Worm (Caenorhabditis elegans) whole organism, young adult: ENCODE data around the gene F49H12.3.

Source experiments
- C06A6.2 ChIP-seq: fragments of 200-800 bp; sonication (Bioruptor generic); conservative IDR thresholded peaks from 2 replicates; pipeline ENCODE4 v1.3.6; 2022; ENCODE audit warnings: missing genetic modification characterization, missing compliant biosample characterization
- C17E4.6 ChIP-seq: fragments of 200-800 bp; sonication (Bioruptor generic); IDR thresholded peaks from 2 replicates; pipeline ENCODE4 v1.3.6; 2022; ENCODE audit warnings: missing genetic modification reagents, missing genetic modification characterization, missing compliant biosample characterization
- D2030.7 ChIP-seq: fragments of 200-800 bp; sonication (Bioruptor generic); IDR thresholded peaks from 2 replicates; pipeline ENCODE4 v1.3.6; 2022; ENCODE audit warnings: missing genetic modification reagents, missing genetic modification characterization, missing compliant biosample characterization
- F57A8.1 ChIP-seq: fragments of 200-800 bp; sonication (Bioruptor generic); optimal IDR thresholded peaks from 2 replicates; lab custom pipeline; 2018; ENCODE audit warnings: mild to moderate bottlenecking, missing genetic modification characterization, moderate library complexity, missing compliant biosample characterization
- F57C9.4 ChIP-seq: sonication (generic microtip); optimal IDR thresholded peaks from 2 replicates; lab custom pipeline; 2017; ENCODE audit warnings: mild to moderate bottlenecking, missing genetic modification characterization, missing compliant biosample characterization
- T07F8.4 ChIP-seq: sonication (generic microtip); optimal IDR thresholded peaks from 2 replicates; lab custom pipeline; 2016; ENCODE audit warnings: mild to moderate bottlenecking, missing genetic modification characterization, moderate library complexity, missing compliant biosample characterization
- T26A5.8 ChIP-seq: sonication (generic microtip); optimal IDR thresholded peaks from 2 replicates; lab custom pipeline; 2016; ENCODE audit warnings: missing genetic modification characterization, missing compliant biosample characterization
- Y56A3A.18 ChIP-seq: fragments of 200-800 bp; sonication (Bioruptor generic); IDR thresholded peaks from 2 replicates; pipeline ENCODE4 v1.3.6; 2022; ENCODE audit warnings: missing genetic modification reagents, missing genetic modification characterization, missing compliant biosample characterization
- atf-7 ChIP-seq: sonication (generic microtip); optimal IDR thresholded peaks from 2 replicates; lab custom pipeline; 2017; ENCODE audit warnings: mild to moderate bottlenecking, missing genetic modification characterization, missing compliant biosample characterization
- athp-1 ChIP-seq: sonication (generic microtip); optimal IDR thresholded peaks from 2 replicates; lab custom pipeline; 2017; ENCODE audit warnings: mild to moderate bottlenecking, missing genetic modification characterization, missing compliant biosample characterization
- attf-3 ChIP-seq: fragments of 200-800 bp; sonication (Bioruptor generic); conservative IDR thresholded peaks from 2 replicates; pipeline ENCODE4 v1.3.6; 2022; ENCODE audit warnings: missing genetic modification reagents, missing genetic modification characterization, missing compliant biosample characterization
- attf-6 ChIP-seq: fragments of 200-800 bp; sonication (Bioruptor generic); IDR thresholded peaks from 2 replicates; pipeline ENCODE4 v1.3.6; 2022; ENCODE audit warnings: missing genetic modification reagents, missing genetic modification characterization, missing compliant biosample characterization
- ceh-40 ChIP-seq: fragments of 200-800 bp; sonication (Bioruptor generic); IDR thresholded peaks from 2 replicates; pipeline ENCODE4 v1.3.6; 2022; ENCODE audit warnings: missing genetic modification characterization, missing compliant biosample characterization
- ceh-58 ChIP-seq: fragments of 200-800 bp; sonication (Bioruptor generic); IDR thresholded peaks from 2 replicates; pipeline ENCODE4 v1.3.6; 2022; ENCODE audit warnings: missing genetic modification characterization, missing compliant biosample characterization
- die-1 ChIP-seq: sonication (generic microtip); optimal IDR thresholded peaks from 2 replicates; lab custom pipeline; 2016; ENCODE audit warnings: missing genotype, mild to moderate bottlenecking, missing genetic modification characterization, missing compliant biosample characterization
- dox-1 ChIP-seq: fragments of 200-800 bp; sonication (Bioruptor generic); IDR thresholded peaks from 2 replicates; pipeline ENCODE4 v1.3.6; 2022; ENCODE audit warnings: missing genetic modification reagents, missing genetic modification characterization, missing compliant biosample characterization
- dpff-1 ChIP-seq: sonication (generic microtip); optimal IDR thresholded peaks from 2 replicates; lab custom pipeline; 2017; ENCODE audit warnings: mild to moderate bottlenecking, missing genetic modification characterization, missing compliant biosample characterization
- dpl-1 ChIP-seq: fragments of 150-350 bp; optimal IDR thresholded peaks from 2 replicates; lab custom pipeline; 2014; ENCODE audit warnings: missing biosample characterization, missing genetic modification reagents, missing genetic modification characterization
- egrh-3 ChIP-seq: fragments of 200-800 bp; sonication (Bioruptor generic); IDR thresholded peaks from 2 replicates; pipeline ENCODE4 v1.3.6; 2022; ENCODE audit warnings: missing genetic modification reagents, missing genetic modification characterization, missing compliant biosample characterization
- hlh-12 ChIP-seq: sonication (generic microtip); optimal IDR thresholded peaks from 2 replicates; lab custom pipeline; 2016; ENCODE audit warnings: missing genetic modification characterization, missing compliant biosample characterization
- hlh-26 ChIP-seq: fragments of 200-800 bp; sonication (Bioruptor generic); conservative IDR thresholded peaks from 2 replicates; pipeline ENCODE4 v1.3.6; 2022; ENCODE audit warnings: missing genetic modification reagents, missing genetic modification characterization, missing compliant biosample characterization
- hrde-1 ChIP-seq: sonication (generic microtip); optimal IDR thresholded peaks from 2 replicates; lab custom pipeline; 2016; ENCODE audit warnings: missing genetic modification characterization, mild to moderate bottlenecking, missing compliant biosample characterization, moderate library complexity, missing genotype, missing genetic modification reagents, borderline replicate concordance
- let-607 ChIP-seq, 2 experiments: fragments of 200-800 bp in 1 of 2; sonication (Bioruptor generic) in 1 of 2; sonication (generic microtip) in 1 of 2; optimal IDR thresholded peaks; 2 replicates each; lab custom pipeline; 2016 to 2018; ENCODE audit warnings: mild to moderate bottlenecking in 2 of 2, missing compliant biosample characterization in 2 of 2, missing genetic modification characterization in 2 of 2, moderate library complexity in 2 of 2, missing genotype in 1 of 2
- lin-26 ChIP-seq: fragments of 200-800 bp; sonication (Bioruptor generic); IDR thresholded peaks from 2 replicates; pipeline ENCODE4 v1.3.6; 2022; ENCODE audit warnings: missing genetic modification reagents, missing genetic modification characterization, missing compliant biosample characterization
- lin-40 ChIP-seq: sonication (generic microtip); optimal IDR thresholded peaks from 2 replicates; lab custom pipeline; 2016; ENCODE audit warnings: missing genetic modification characterization, mild to moderate bottlenecking, missing compliant biosample characterization, missing genotype, missing genetic modification reagents
- lir-1 ChIP-seq: fragments of 200-800 bp; sonication (Bioruptor generic); conservative IDR thresholded peaks from 2 replicates; pipeline ENCODE4 v1.3.6; 2022; ENCODE audit warnings: missing genetic modification reagents, missing genetic modification characterization, missing compliant biosample characterization
- madf-10 ChIP-seq: sonication (generic microtip); optimal IDR thresholded peaks from 2 replicates; lab custom pipeline; 2016; ENCODE audit warnings: mild to moderate bottlenecking, missing genetic modification characterization, missing compliant biosample characterization
- madf-3 ChIP-seq: fragments of 200-800 bp; sonication (Bioruptor generic); IDR thresholded peaks from 2 replicates; pipeline ENCODE4 v1.3.6; 2022; ENCODE audit warnings: missing genetic modification reagents, missing genetic modification characterization, missing compliant biosample characterization
- madf-6 ChIP-seq: fragments of 200-800 bp; sonication (Bioruptor generic); IDR thresholded peaks from 2 replicates; pipeline ENCODE4 v1.3.6; 2022; ENCODE audit warnings: missing genetic modification reagents, missing genetic modification characterization, missing compliant biosample characterization
- mes-4 ChIP-seq: sonication (generic microtip); optimal IDR thresholded peaks from 2 replicates; lab custom pipeline; 2016; ENCODE audit warnings: missing genotype, missing genetic modification characterization, missing compliant biosample characterization
- nfyb-1 ChIP-seq: fragments of 200-800 bp; sonication (Bioruptor generic); IDR thresholded peaks from 2 replicates; pipeline ENCODE4 v1.3.6; 2022; ENCODE audit warnings: missing genetic modification reagents, missing genetic modification characterization, missing compliant biosample characterization
- pbrm-1 ChIP-seq: fragments of 200-800 bp; sonication (Bioruptor generic); IDR thresholded peaks from 2 replicates; pipeline ENCODE4 v1.3.6; 2022; ENCODE audit warnings: missing genetic modification reagents, missing genetic modification characterization, missing compliant biosample characterization
- sea-2 ChIP-seq: fragments of 200-800 bp; sonication (Bioruptor generic); IDR thresholded peaks from 2 replicates; pipeline ENCODE4 v1.3.6; 2022; ENCODE audit warnings: missing genetic modification characterization, missing compliant biosample characterization
- snpc-3.4 ChIP-seq: sonication (generic microtip); optimal IDR thresholded peaks from 2 replicates; lab custom pipeline; 2017; ENCODE audit warnings: missing genetic modification characterization, mild to moderate bottlenecking, missing compliant biosample characterization, antibody characterized with exemption, moderate library complexity, missing genotype, missing genetic modification reagents
- ztf-18 ChIP-seq: sonication (generic microtip); optimal IDR thresholded peaks from 2 replicates; lab custom pipeline; 2016; ENCODE audit warnings: missing genotype, mild to moderate bottlenecking, missing genetic modification characterization, missing compliant biosample characterization
- ztf-28 ChIP-seq: fragments of 200-800 bp; sonication (Bioruptor generic); IDR thresholded peaks from 2 replicates; pipeline ENCODE4 v1.3.6; 2022; ENCODE audit warnings: missing genetic modification reagents, missing genetic modification characterization, missing compliant biosample characterization

The F49H12.3 gene

DNA sequence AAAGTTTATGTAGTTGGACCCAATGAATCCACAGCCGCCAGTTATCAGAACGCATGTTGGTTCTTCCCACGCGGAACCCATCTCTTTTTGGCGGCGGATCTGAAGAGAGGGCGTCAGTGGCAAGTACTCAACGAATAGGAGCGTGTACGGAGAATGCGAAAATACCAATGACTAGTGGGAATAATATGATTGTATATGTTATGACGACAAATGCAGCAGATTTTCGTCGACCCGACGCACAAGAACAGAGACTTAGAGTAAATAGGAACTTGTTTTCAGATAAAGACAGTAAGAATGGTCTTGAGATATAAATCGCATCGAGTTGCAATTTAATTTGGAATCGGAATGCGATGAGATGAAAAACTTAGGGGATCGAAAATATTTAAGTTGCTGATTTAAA is 28.8 kb downstream of the F49H12.3 start, which contains the start of gene bus-5 (continued):
- TF ChIP-seq hrde-1 = no peak

ce11 chrX:2114171-2114570 is 30.0 kb downstream of the F49H12.3 start:
- TF ChIP-seq hrde-1 (no peak), attf-6 (GFP tag; lab: Robert Waterston, UW) (no peak), C17E4.6 (GFP tag; lab: Robert Waterston, UW) (no peak), mes-4 (tag; lab: Kevin White, UChicago) (no peak), hlh-26 (GFP tag; lab: Robert Waterston, UW) (no peak), sea-2 (no peak), lir-1 (GFP tag; lab: Robert Waterston, UW) (no peak), atf-7 (no peak), let-607 (tag; optimal IDR thresholded peaks at IDR 0.05; lab: Kevin White, UChicago) (no peak), T07F8.4 (no peak), madf-6 (GFP tag; lab: Robert Waterston, UW) (no peak)

DNA sequence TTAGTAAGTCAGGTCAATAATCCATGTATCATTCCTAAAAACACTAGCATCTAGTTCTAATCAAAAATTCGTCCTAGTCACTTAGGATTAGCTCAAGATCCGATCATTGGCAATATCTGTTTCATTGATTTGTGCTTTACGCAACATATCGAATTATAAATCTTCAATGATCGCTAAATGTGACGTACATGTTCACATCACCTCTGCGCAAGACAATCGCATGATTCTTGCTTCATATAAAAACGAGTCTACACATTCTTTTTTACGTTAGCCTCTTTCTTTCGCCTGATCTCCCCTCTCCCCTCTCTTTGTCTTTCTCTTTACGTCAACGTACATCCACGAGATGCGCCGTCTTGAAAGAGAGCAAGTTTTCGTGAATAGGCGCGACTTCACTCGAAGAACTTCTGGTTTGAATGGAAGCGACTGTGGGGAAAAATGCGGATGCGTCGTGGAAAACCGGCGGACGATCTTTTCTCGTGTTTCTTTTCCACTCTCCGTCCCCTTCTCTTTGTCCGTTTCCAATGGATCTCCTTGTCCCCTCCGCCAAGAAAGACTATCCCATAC is 32.2 kb downstream of the F49H12.3 start:
- TF ChIP-seq snpc-3.4 (no peak), Y56A3A.18 (GFP tag; lab: Robert Waterston, UW) (no peak), dpff-1 (no peak), dox-1 (GFP tag; lab: Robert Waterston, UW) (peak; percentile 47; the same call in 1 of the 2 replicates), madf-3 (GFP tag; lab: Robert Waterston, UW) (no peak), F57A8.1 (GFP tag; lab: Kevin White, UChicago) (no peak), madf-10 (tag; lab: Kevin White, UChicago) (no peak), ceh-58 (GFP tag; lab: Robert Waterston, UW) (0 out of 2 replicates have a peak, but pooled peaks have one; percentile 40), ceh-40 (GFP tag; lab: Robert Waterston, UW) (no peak), T26A5.8 (tag; lab: Kevin White, UChicago) (no peak)
- TF ChIP-seq, all 124 proteins: peak for 2

DNA sequence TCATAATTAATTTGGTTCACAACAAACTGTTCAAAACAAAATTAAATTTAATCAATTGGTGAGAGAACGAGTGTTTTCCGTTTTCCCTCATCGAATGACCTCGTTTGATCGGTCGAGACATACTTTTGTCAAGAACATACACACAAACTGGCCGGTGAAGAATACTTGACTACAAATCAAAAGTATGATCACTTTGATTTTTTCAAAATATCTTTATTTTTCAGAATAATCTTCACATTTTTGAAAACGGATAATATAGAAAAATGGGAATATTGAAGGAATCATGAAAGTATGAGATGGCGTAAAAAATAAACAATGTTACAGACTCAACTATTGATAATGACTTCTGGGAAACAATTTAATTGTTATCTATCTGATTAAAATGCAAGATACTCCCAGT is 34.0 kb downstream of the F49H12.3 start, which contains the start of gene swip-10:
Gene swip-10 (minus strand): TSS at position 101 of the 400 bp plus-strand sequence.
- TF ChIP-seq lin-40 (tag; lab: Kevin White, UChicago) = no peak
- no peak for TF ChIP-seq dpl-1 (GFP tag; lab: Kevin White, UChicago)
- no peak for TF ChIP-seq die-1 (tag; lab: Kevin White, UChicago)
- no peak for TF ChIP-seq D2030.7 (GFP tag; lab: Robert Waterston, UW)
- no peak for TF ChIP-seq attf-3
- no peak for TF ChIP-seq hlh-12 (tag; lab: Kevin White, UChicago)
- TF ChIP-seq ztf-18 (tag; lab: Kevin White, UChicago) = no peak
- no peak for TF ChIP-seq egrh-3 (GFP tag; lab: Robert Waterston, UW)
- no peak for TF ChIP-seq hlh-26 (GFP tag; lab: Robert Waterston, UW)
- no peak for TF ChIP-seq C06A6.2 (GFP tag; lab: Robert Waterston, UW)
- TF ChIP-seq athp-1 = no peak
- TF ChIP-seq pbrm-1 (GFP tag; lab: Robert Waterston, UW) = no peak

ce11 chrX:2120961-2121360 is 36.8 kb downstream of the F49H12.3 start, which contains the start of gene gpa-5:
TSS of gene gpa-5 (minus strand) at chrX:2121061.
- TF ChIP-seq egrh-3 (GFP tag; lab: Robert Waterston, UW) = no peak
- no peak for TF ChIP-seq nfyb-1 (GFP tag; lab: Robert Waterston, UW)
- no peak for TF ChIP-seq atf-7
- no peak for TF ChIP-seq ztf-28 (GFP tag; lab: Robert Waterston, UW)
- no peak for TF ChIP-seq F57A8.1 (GFP tag; lab: Kevin White, UChicago)
- no peak for TF ChIP-seq lin-26 (GFP tag; lab: Robert Waterston, UW)
- TF ChIP-seq lin-40 (tag; lab: Kevin White, UChicago) = no peak
- no peak for TF ChIP-seq F57C9.4
- TF ChIP-seq dpl-1 (GFP tag; lab: Kevin White, UChicago) = no peak
